Worm (Caenorhabditis elegans) whole organism, L3 larva: ENCODE results near the gene clec-37.

Experiments
- mdl-1 ChIP-seq: fragments of 150-350 bp; optimal IDR thresholded peaks from 2 replicates; lab custom pipeline; 2014; ENCODE audit warnings: missing biosample characterization, missing genetic modification characterization
- nhr-11 ChIP-seq: fragments of 150-350 bp; optimal IDR thresholded peaks from 2 replicates; lab custom pipeline; 2014; ENCODE audit warnings: missing biosample characterization, missing genetic modification characterization
- nhr-76 ChIP-seq: fragments of 150-350 bp; sonication (generic microtip); optimal IDR thresholded peaks from 5 replicates; lab custom pipeline; 2014; ENCODE audit warnings: missing biosample characterization, missing genetic modification characterization
- snpc-4 ChIP-seq: fragments of 150-350 bp; optimal IDR thresholded peaks from 2 replicates; lab custom pipeline; 2014; ENCODE audit warnings: missing biosample characterization, missing genetic modification characterization
- unc-62 ChIP-seq: fragments of 150-350 bp; sonication (generic microtip); optimal IDR thresholded peaks from 4 replicates; lab custom pipeline; 2014; ENCODE audit warnings: missing biosample characterization, missing genetic modification reagents, missing genetic modification characterization

- TF ChIP-seq snpc-4: no peak
- TF ChIP-seq mdl-1 (tag; lab: Kevin White, UChicago): no peak
- TF ChIP-seq nhr-11: no peak
- TF ChIP-seq nhr-76: no peak
- no peak for TF ChIP-seq unc-62 (GFP tag; lab: Kevin White, UChicago)
Observed at ce11 chrV:16842941-16843340, 9.0 kb downstream of the clec-37 start, which contains the start of gene clec-25.
